Fruit fly (Drosophila melanogaster): ENCODE measurements around the gene CG5245.

Gene CG5245

dm6 chr3R:12413274-12413958 lies 15.9 kb upstream of the CG5245 start, which contains the start of the genes Dip-C and pps (continued):
- TF ChIP-seq chinmo (GFP tag; IDR thresholded peaks at IDR 0.05; ENCODE audit: partially characterized antibody) (no peak), Awh (GFP tag; IDR thresholded peaks at IDR 0.05) (no peak), CG18619 (GFP tag; optimal IDR thresholded peaks at IDR 0.05) (no peak), trem (tag; optimal IDR thresholded peaks at IDR 0.05) (peak; percentile 57), sim (GFP tag; IDR thresholded peaks at IDR 0.05) (no peak), BEAF-32 (GFP tag; optimal IDR thresholded peaks at IDR 0.05) (peak; percentile 82), CG2712 (tag; optimal IDR thresholded peaks at IDR 0.05) (no peak), Fer2 (tag; optimal IDR thresholded peaks at IDR 0.05) (no peak), bowl (GFP tag; IDR thresholded peaks at IDR 0.05) (no peak), CG4404 (GFP tag; IDR thresholded peaks at IDR 0.05) (no peak), CG2202 (tag; optimal IDR thresholded peaks at IDR 0.05) (no peak), HLHmδ (GFP tag; optimal IDR thresholded peaks at IDR 0.05) (no peak), slbo (GFP tag; IDR thresholded peaks at IDR 0.05) (no peak), cwo (GFP tag; optimal IDR thresholded peaks at IDR 0.05) (no peak), CG8290 (GFP tag; optimal IDR thresholded peaks at IDR 0.05) (no peak), CG8290 (tag; optimal IDR thresholded peaks at IDR 0.05) (no peak), pb (GFP tag; optimal IDR thresholded peaks at IDR 0.05) (no peak), pho (GFP tag; optimal IDR thresholded peaks at IDR 0.05) (no peak), CG3838 (GFP tag; optimal IDR thresholded peaks at IDR 0.05) (no peak), org-1 (GFP tag; optimal IDR thresholded peaks at IDR 0.05) (no peak), CG33557 (GFP tag; optimal IDR thresholded peaks at IDR 0.05) (no peak), Sry-β (GFP tag; optimal IDR thresholded peaks at IDR 0.05) (no peak), NFAT (GFP tag; IDR thresholded peaks at IDR 0.05) (no peak), ro (GFP tag; IDR thresholded peaks at IDR 0.05) (no peak), pnt (GFP tag; optimal IDR thresholded peaks at IDR 0.05) (no peak), CG7839 (tag; optimal IDR thresholded peaks at IDR 0.05) (no peak), tio (GFP tag; optimal IDR thresholded peaks at IDR 0.05) (no peak), CG11398 (GFP tag; optimal IDR thresholded peaks at IDR 0.05) (no peak), CG9876 (GFP tag; optimal IDR thresholded peaks at IDR 0.05) (no peak), CG11247 (GFP tag; IDR thresholded peaks at IDR 0.05) (no peak), CG9932 (GFP tag; IDR thresholded peaks at IDR 0.05) (no peak), gsb-n (tag; optimal IDR thresholded peaks at IDR 0.05) (no peak), vvl (GFP tag; IDR thresholded peaks at IDR 0.05) (no peak; the same call in 1 of the 2 replicates), CG6854 (GFP tag; optimal IDR thresholded peaks at IDR 0.05) (no peak), dysf (GFP tag; IDR thresholded peaks at IDR 0.05) (no peak), dpn (GFP tag; optimal IDR thresholded peaks at IDR 0.05) (no peak), schlank (tag; optimal IDR thresholded peaks at IDR 0.05) (no peak), dati (GFP tag; IDR thresholded peaks at IDR 0.05) (no peak), CG10959 (GFP tag; IDR thresholded peaks at IDR 0.05) (no peak), CG14050 (GFP tag; IDR thresholded peaks at IDR 0.05) (no peak), ase (GFP tag; IDR thresholded peaks at IDR 0.05) (no peak), CG30403 (GFP tag; optimal IDR thresholded peaks at IDR 0.05) (no peak), CG1832 (GFP tag; optimal IDR thresholded peaks at IDR 0.05) (no peak), gcm2 (GFP tag; optimal IDR thresholded peaks at IDR 0.05) (no peak), Med (GFP tag) (peak; percentile 44), CG13287 (GFP tag; IDR thresholded peaks at IDR 0.05; ENCODE audit: partially characterized antibody) (peak; percentile 85), Usf (GFP tag; optimal IDR thresholded peaks at IDR 0.05) (no peak), Hr39 (optimal IDR thresholded peaks at IDR 0.05) (no peak), HmgD (GFP tag; optimal IDR thresholded peaks at IDR 0.05) (no peak), Hr78 (GFP tag; optimal IDR thresholded peaks at IDR 0.05) (no peak), sd (tag; optimal IDR thresholded peaks at IDR 0.05) (no peak), sens (GFP tag) (no peak)

Data from whole organism, embryonic.